Fruit fly (Drosophila melanogaster) Kc167 (cell line): ENCODE data around the gene CG18563.

Experiments
- Myc ChIP-seq: fragments of >200 bp; optimal IDR thresholded peaks from 2 replicates; lab custom pipeline; 2017; ENCODE audit warnings: missing external identifiers
- Sin3A ChIP-seq: fragments of >200 bp; optimal IDR thresholded peaks from 2 replicates; lab custom pipeline; 2018; ENCODE audit warnings: missing external identifiers
- h ChIP-seq: fragments of >200 bp; optimal IDR thresholded peaks from 3 replicates; lab custom pipeline; 2018; ENCODE audit warnings: missing external identifiers
- insv ChIP-seq: fragments of >200 bp; optimal IDR thresholded peaks from 3 replicates; lab custom pipeline; 2018; ENCODE audit warnings: missing external identifiers
- psq ChIP-seq: fragments of >200 bp; optimal IDR thresholded peaks from 2 replicates; lab custom pipeline; 2017; ENCODE audit warnings: missing external identifiers
- ttk ChIP-seq: sonication (Bioruptor generic); optimal IDR thresholded peaks from 2 replicates; lab custom pipeline; 2017; ENCODE audit warnings: missing external identifiers

dm6 chr2L:17436500-17436899, 21.3 kb downstream of the CG18563 start, which contains the start of gene CG33928:
- TF ChIP-seq ttk (lab: Kevin White, UChicago) (no peak), psq (lab: Kevin White, UChicago) (no peak), Myc (no peak), h (no peak), Sin3A (no peak), insv (lab: Kevin White, UChicago) (no peak)
